Worm (Caenorhabditis elegans) whole organism, L4 larva: ENCODE measurements around the gene C01F1.6.

Experiments used
- F49E8.2 ChIP-seq: sonication (generic microtip); optimal IDR thresholded peaks from 2 replicates; lab custom pipeline; 2016; ENCODE audit warnings: missing compliant biosample characterization, mild to moderate bottlenecking, missing genetic modification characterization, borderline replicate concordance
- Y48G9A.11 ChIP-seq: fragments of 200-800 bp; sonication (Bioruptor generic); IDR thresholded peaks from 2 replicates; pipeline ENCODE4 v1.3.6; 2022; ENCODE audit warnings: missing genetic modification reagents, missing genetic modification characterization, missing compliant biosample characterization
- Y5F2A.4 ChIP-seq: fragments of 200-800 bp; sonication (Bioruptor generic); optimal IDR thresholded peaks from 2 replicates; lab custom pipeline; 2018; ENCODE audit warnings: mild to moderate bottlenecking, missing genetic modification characterization, missing compliant biosample characterization
- ZK337.2 ChIP-seq: fragments of 200-800 bp; sonication (Bioruptor generic); IDR thresholded peaks from 2 replicates; pipeline ENCODE4 v1.3.6; 2022; ENCODE audit warnings: missing genetic modification reagents, missing genetic modification characterization, missing compliant biosample characterization
- aha-1 ChIP-seq: fragments of 150-350 bp; peaks from one replicate; lab custom pipeline; 2014; ENCODE audit warnings: missing biosample characterization, missing genetic modification characterization
- arid-1 ChIP-seq: fragments of 200-800 bp; sonication (Bioruptor generic); conservative IDR thresholded peaks from 2 replicates; pipeline ENCODE4 v1.3.6; 2022; ENCODE audit warnings: missing genetic modification reagents, missing genetic modification characterization, missing compliant biosample characterization
- ceh-32 ChIP-seq: sonication (generic microtip); optimal IDR thresholded peaks from 2 replicates; lab custom pipeline; 2016; ENCODE audit warnings: mild to moderate bottlenecking, missing genetic modification characterization, missing compliant biosample characterization; ENCODE audit not compliant: poor library complexity
- ceh-44 ChIP-seq: fragments of 200-800 bp; sonication (Bioruptor generic); IDR thresholded peaks from 2 replicates; pipeline ENCODE4 v1.3.6; 2022; ENCODE audit warnings: missing genetic modification reagents, missing genetic modification characterization, missing compliant biosample characterization
- ces-1 ChIP-seq: fragments of 150-350 bp; sonication (generic microtip); optimal IDR thresholded peaks from 4 replicates; lab custom pipeline; 2014; ENCODE audit warnings: missing biosample characterization, missing genetic modification reagents, missing genetic modification characterization
- daf-12 ChIP-seq: fragments of 150-350 bp; optimal IDR thresholded peaks from 2 replicates; lab custom pipeline; 2014; ENCODE audit warnings: missing biosample characterization, missing genetic modification reagents, missing genetic modification characterization
- dmd-6 ChIP-seq: fragments of 200-800 bp; sonication (Bioruptor generic); IDR thresholded peaks from 2 replicates; pipeline ENCODE4 v1.3.6; 2022; ENCODE audit warnings: missing genetic modification reagents, missing genetic modification characterization, missing compliant biosample characterization
- dmd-9 ChIP-seq: fragments of 200-800 bp; sonication (Bioruptor generic); IDR thresholded peaks from 2 replicates; pipeline ENCODE4 v1.3.6; 2022; ENCODE audit warnings: missing genetic modification reagents, missing genetic modification characterization, missing compliant biosample characterization
- dpl-1 ChIP-seq: fragments of 150-350 bp; optimal IDR thresholded peaks from 2 replicates; lab custom pipeline; 2014; ENCODE audit warnings: missing biosample characterization, missing genetic modification reagents, missing genetic modification characterization
- dve-1 ChIP-seq: sonication (generic microtip); optimal IDR thresholded peaks from 2 replicates; lab custom pipeline; 2017; ENCODE audit warnings: antibody characterized with exemption, mild to moderate bottlenecking, missing genetic modification characterization, missing compliant biosample characterization; ENCODE audit not compliant: insufficient read depth
- egl-27 ChIP-seq: sonication (generic microtip); optimal IDR thresholded peaks from 3 replicates; lab custom pipeline; 2017; ENCODE audit warnings: missing biosample characterization, missing genetic modification reagents, missing genetic modification characterization
- fkh-10 ChIP-seq: fragments of 150-350 bp; optimal IDR thresholded peaks from 2 replicates; lab custom pipeline; 2014; ENCODE audit warnings: missing biosample characterization, missing genetic modification reagents, missing genetic modification characterization
- hlh-11 ChIP-seq: fragments of 200-800 bp; sonication (Bioruptor generic); optimal IDR thresholded peaks from 2 replicates; lab custom pipeline; 2018; ENCODE audit warnings: mild to moderate bottlenecking, missing genetic modification characterization, missing compliant biosample characterization
- hmg-1.1 ChIP-seq: fragments of 200-800 bp; sonication (Bioruptor generic); IDR thresholded peaks from 2 replicates; pipeline ENCODE4 v1.3.6; 2022; ENCODE audit warnings: missing genetic modification reagents, missing genetic modification characterization, missing compliant biosample characterization
- lin-1 ChIP-seq: fragments of 200-800 bp; sonication (Bioruptor generic); IDR thresholded peaks from 2 replicates; pipeline ENCODE4 v1.3.6; 2022; ENCODE audit warnings: missing genetic modification reagents, missing genetic modification characterization, missing compliant biosample characterization
- lin-13 ChIP-seq: fragments of 150-350 bp; optimal IDR thresholded peaks from 2 replicates; lab custom pipeline; 2014; ENCODE audit warnings: missing biosample characterization, missing genetic modification reagents, missing genetic modification characterization
- mdl-1 ChIP-seq, 2 experiments: fragments of 150-350 bp in 1 of 2; sonication (generic microtip) in 1 of 2; optimal IDR thresholded peaks; 2 replicates each; lab custom pipeline; 2014 to 2017; ENCODE audit warnings: missing biosample characterization in 2 of 2, missing genetic modification characterization in 2 of 2
- nhr-102 ChIP-seq: sonication (generic microtip); optimal IDR thresholded peaks from 2 replicates; lab custom pipeline; 2016; ENCODE audit warnings: mild to moderate bottlenecking, missing genetic modification characterization, moderate library complexity, missing compliant biosample characterization
- nhr-28 ChIP-seq: fragments of 150-350 bp; optimal IDR thresholded peaks from 2 replicates; lab custom pipeline; 2014; ENCODE audit warnings: missing biosample characterization, missing genetic modification characterization
- nhr-42 ChIP-seq: fragments of 200-800 bp; sonication (Bioruptor generic); IDR thresholded peaks from 2 replicates; pipeline ENCODE4 v1.3.6; 2022; ENCODE audit warnings: missing genetic modification characterization, missing compliant biosample characterization
- nhr-6 ChIP-seq: fragments of 150-350 bp; optimal IDR thresholded peaks from 2 replicates; lab custom pipeline; 2014; ENCODE audit warnings: missing biosample characterization, missing genetic modification characterization
- nhr-76 ChIP-seq: fragments of 150-350 bp; optimal IDR thresholded peaks from 2 replicates; lab custom pipeline; 2014; ENCODE audit warnings: missing biosample characterization, missing genetic modification characterization
- nhr-77 ChIP-seq: fragments of 150-350 bp; optimal IDR thresholded peaks from 2 replicates; lab custom pipeline; 2014; ENCODE audit warnings: missing biosample characterization, missing genetic modification characterization
- pqm-1 ChIP-seq: sonication (generic microtip); optimal IDR thresholded peaks from 2 replicates; lab custom pipeline; 2017; ENCODE audit warnings: missing biosample characterization, missing genetic modification characterization
- rbr-2 ChIP-seq: sonication (generic microtip); optimal IDR thresholded peaks from 2 replicates; lab custom pipeline; 2016; ENCODE audit warnings: missing genotype, missing genetic modification characterization, missing compliant biosample characterization
- set-16 ChIP-seq: fragments of 200-800 bp; sonication (Bioruptor generic); IDR thresholded peaks from 2 replicates; pipeline ENCODE4 v1.3.6; 2022; ENCODE audit warnings: missing genetic modification reagents, missing genetic modification characterization, missing compliant biosample characterization
- tag-97 ChIP-seq: fragments of 200-800 bp; sonication (Bioruptor generic); IDR thresholded peaks from 2 replicates; pipeline ENCODE4 v1.3.6; 2022; ENCODE audit warnings: missing genetic modification characterization, missing compliant biosample characterization
- unc-39 ChIP-seq: sonication (generic microtip); optimal IDR thresholded peaks from 2 replicates; lab custom pipeline; 2017; ENCODE audit warnings: missing biosample characterization, missing genetic modification characterization
- unc-62 ChIP-seq, 3 experiments: fragments of 150-350 bp in 1 of 3; sonication (generic microtip); optimal IDR thresholded peaks in 2 of 3; peaks in 1 of 3; 1 replicate in 1 of 3; 2 replicates in 2 of 3; lab custom pipeline; 2014 to 2017; ENCODE audit warnings: missing biosample characterization in 3 of 3, missing genetic modification characterization in 3 of 3, missing genetic modification reagents in 3 of 3, missing genotype in 1 of 3
- zfp-2 ChIP-seq: sonication (generic microtip); optimal IDR thresholded peaks from 2 replicates; lab custom pipeline; 2016; ENCODE audit warnings: mild to moderate bottlenecking, missing genetic modification characterization, missing compliant biosample characterization
- zfp-3 ChIP-seq: fragments of 200-800 bp; sonication (Bioruptor generic); conservative IDR thresholded peaks from 2 replicates; pipeline ENCODE4 v1.3.6; 2022; ENCODE audit warnings: missing genetic modification reagents, missing genetic modification characterization, missing compliant biosample characterization

The C01F1.6 gene

DNA sequence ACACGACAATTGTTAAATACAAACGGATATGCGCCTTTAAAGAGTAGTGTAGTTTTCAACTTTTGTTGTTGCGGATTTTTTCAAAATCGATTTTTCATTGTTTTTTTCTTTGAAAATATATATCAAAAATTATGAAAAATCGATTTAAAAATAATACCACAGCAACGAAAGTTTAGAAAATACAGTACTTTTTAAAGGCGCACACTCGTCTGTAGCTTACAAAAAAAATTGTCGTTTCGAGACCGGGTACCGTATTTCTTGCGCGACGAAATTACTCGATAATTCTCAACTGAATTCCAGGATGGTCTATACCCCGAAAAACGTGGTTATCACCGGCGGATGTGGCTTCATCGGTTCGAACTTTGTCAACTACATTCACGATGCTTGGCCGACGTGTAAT is 6.8 kb upstream of the C01F1.6 start, which contains the start of gene rml-4:
Gene rml-4, plus strand, starts transcription at position 301 of the 400 bp plus-strand sequence.
- TF ChIP-seq nhr-102 (tag; lab: Kevin White, UChicago) (no peak), ceh-44 (GFP tag; lab: Robert Waterston, UW) (no peak), rbr-2 (tag; lab: Kevin White, UChicago) (no peak), unc-39 (tag; lab: Kevin White, UChicago) (no peak), dpl-1 (GFP tag; lab: Kevin White, UChicago) (no peak), zfp-2 (no peak), hmg-1.1 (GFP tag; lab: Robert Waterston, UW) (no peak), zfp-3 (GFP tag; lab: Robert Waterston, UW) (no peak), arid-1 (GFP tag; lab: Robert Waterston, UW) (no peak), nhr-77 (tag; lab: Kevin White, UChicago) (no peak), F49E8.2 (no peak)
- TF ChIP-seq, all 104 proteins: peak for 0

DNA sequence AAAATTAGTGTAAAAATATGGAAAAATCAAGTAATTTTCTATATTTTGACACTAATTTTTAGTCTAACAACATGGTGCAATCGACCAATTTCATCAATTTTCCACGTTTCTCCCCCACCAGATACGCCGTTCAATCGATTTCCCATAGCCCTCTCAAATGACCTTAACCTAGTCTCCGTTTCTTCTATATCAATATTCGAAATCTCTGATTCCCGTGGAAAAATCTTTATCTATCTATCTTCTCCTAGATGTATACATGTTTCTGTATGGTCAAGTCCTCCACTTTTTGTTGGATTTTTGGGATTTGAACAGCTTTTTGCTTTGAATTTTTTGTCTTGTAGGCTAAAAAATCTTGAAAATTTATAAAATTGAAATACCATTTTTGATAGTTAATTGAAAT is 6.2 kb upstream of the C01F1.6 start:
- TF ChIP-seq nhr-42 (GFP tag; lab: Robert Waterston, UW) (no peak), dmd-9 (no peak), daf-12 (no peak), egl-27 (tag; lab: Kevin White, UChicago) (no peak)

- peak; percentile 64 for TF ChIP-seq aha-1 (tag; lab: Kevin White, UChicago)
- TF ChIP-seq unc-62 (GFP tag; optimal IDR thresholded peaks at IDR 0.05 in 1 of 2; lab: Kevin White, UChicago) = peak in 1 of 2 experiments; percentile 55
- no peak for TF ChIP-seq unc-62 (tag; optimal IDR thresholded peaks at IDR 0.05; lab: Kevin White, UChicago)
- no peak for TF ChIP-seq nhr-76
Measured at ce11 chrII:4293027-4293522, 5.1 kb upstream of the C01F1.6 start.

- no peak for TF ChIP-seq set-16 (GFP tag; lab: Robert Waterston, UW)
- no peak for TF ChIP-seq lin-1 (GFP tag; lab: Robert Waterston, UW)
- TF ChIP-seq fkh-10 = peak; percentile 10
- peak; percentile 4 for TF ChIP-seq ces-1
Measured at ce11 chrII:4291799-4292198, 3.8 kb upstream of the C01F1.6 start.

- TF ChIP-seq unc-62 (GFP tag; optimal IDR thresholded peaks at IDR 0.05 in 1 of 2; lab: Kevin White, UChicago) (peak in 1 of 2 experiments; percentile 27), unc-62 (tag; optimal IDR thresholded peaks at IDR 0.05; lab: Kevin White, UChicago) (no peak), nhr-28 (tag; lab: Kevin White, UChicago) (peak; percentile 4), ceh-32 (tag; lab: Kevin White, UChicago) (no peak), hlh-11 (tag; lab: Kevin White, UChicago) (no peak), tag-97 (no peak), ZK337.2 (GFP tag; lab: Robert Waterston, UW) (no peak), mdl-1 (tag; optimal IDR thresholded peaks at IDR 0.05; lab: Kevin White, UChicago) (no peak), pqm-1 (tag; lab: Kevin White, UChicago) (peak; percentile 5), nhr-6 (peak; percentile 32), dve-1 (tag; lab: Kevin White, UChicago) (peak; percentile 15)
Measured at ce11 chrII:4288572-4288971, 561 bp upstream of the C01F1.6 start.

DNA sequence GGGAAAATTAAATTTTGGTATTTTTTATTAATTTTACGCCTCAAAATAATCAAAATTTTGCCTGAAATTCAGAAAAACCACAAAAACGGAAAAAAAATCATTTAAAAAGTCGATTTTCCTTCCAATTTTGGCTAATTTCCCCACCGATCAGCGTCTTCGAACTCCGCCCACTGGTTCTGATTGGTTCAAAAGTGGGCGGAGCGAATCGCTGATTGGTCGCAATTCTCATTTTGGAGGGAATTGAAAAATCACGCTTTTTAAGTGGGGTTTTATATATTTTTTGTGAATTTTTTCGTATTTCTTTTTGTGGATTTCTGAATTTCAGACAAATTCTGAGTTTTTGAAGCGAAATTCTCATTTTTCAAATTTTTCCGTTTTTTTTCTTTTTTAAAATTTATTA is 1.1 kb downstream of the C01F1.6 start:
- TF ChIP-seq dmd-6 (GFP tag; lab: Robert Waterston, UW) (no peak), Y48G9A.11 (no peak), lin-13 (no peak), Y5F2A.4 (no peak), nhr-28 (tag; lab: Kevin White, UChicago) (no peak)
- TF ChIP-seq, all 104 proteins: peak for 0
